Worm (Caenorhabditis elegans): ENCODE data around the gene Y2H9A.4.
"Not testable (repeated sequence)": the region's sequence is repeated elsewhere in the genome, so short reads cannot be mapped to it uniquely, and the experiment has no call there.

Y2H9A.4 gene

ce11 chrV:13437473-13438074 is 8.1 kb upstream of the Y2H9A.4 start, which contains the start of gene mes-4:
TSS of gene mes-4 (minus strand) at chrV:13437545.
- peak; percentile 83 for TF ChIP-seq nfyb-1 (GFP tag; IDR thresholded peaks at IDR 0.05)
- no peak for TF ChIP-seq T26A5.8 (tag; optimal IDR thresholded peaks at IDR 0.05)
- TF ChIP-seq attf-3 (GFP tag; conservative IDR thresholded peaks at IDR 0.05), result peak; percentile 78

DNA sequence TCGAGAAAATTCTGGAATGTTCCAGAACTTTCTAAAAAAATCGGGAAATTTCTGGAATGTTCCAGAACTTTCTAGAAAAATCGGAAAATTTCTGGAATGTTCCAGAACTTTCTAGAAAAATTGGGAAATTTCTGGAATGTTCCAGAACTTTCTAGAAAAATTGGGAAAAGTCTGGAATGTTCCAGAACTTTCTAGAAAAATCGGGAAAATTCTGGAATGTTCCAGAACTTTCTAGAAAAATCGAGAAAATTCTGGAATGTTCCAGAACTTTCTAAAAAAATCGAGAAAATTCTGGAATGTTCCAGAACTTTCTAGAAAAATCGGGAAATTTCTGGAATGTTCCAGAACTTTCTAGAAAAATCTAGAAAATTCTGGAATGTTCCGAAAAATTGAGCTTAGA is 5.4 kb upstream of the Y2H9A.4 start:
- peak; percentile 37; the same call in 1 of the 2 replicates for TF ChIP-seq D2030.7 (GFP tag; IDR thresholded peaks at IDR 0.05)
- TF ChIP-seq ekl-4 (GFP tag; IDR thresholded peaks at IDR 0.05), result peak; percentile 61
- TF ChIP-seq hsf-1 (GFP tag; IDR thresholded peaks at IDR 0.05), result peak; percentile 97
- TF ChIP-seq dox-1 (GFP tag; IDR thresholded peaks at IDR 0.05), result peak; percentile 91
- peak; percentile 67 for TF ChIP-seq egrh-3 (GFP tag; IDR thresholded peaks at IDR 0.05)

ce11 chrV:13441661-13442060 is 4.0 kb upstream of the Y2H9A.4 start, which contains the start of gene col-162:
TSS of gene col-162 (plus strand) at chrV:13441961.
- TF ChIP-seq snpc-3.4 (tag; optimal IDR thresholded peaks at IDR 0.05), result no peak
- no peak for TF ChIP-seq fkh-3 (tag; optimal IDR thresholded peaks at IDR 0.05)
- TF ChIP-seq K12H6.12 (tag; optimal IDR thresholded peaks at IDR 0.05), result no peak
- no peak for TF ChIP-seq xnd-1 (tag; optimal IDR thresholded peaks at IDR 0.05)
- TF ChIP-seq F37B4.10 (GFP tag; IDR thresholded peaks at IDR 0.05), result no peak
- no peak for TF ChIP-seq tlf-1 (GFP tag; optimal IDR thresholded peaks at IDR 0.05)
- no peak for TF ChIP-seq nhr-120 (GFP tag; IDR thresholded peaks at IDR 0.05)
- TF ChIP-seq sdz-38 (tag; optimal IDR thresholded peaks at IDR 0.05), result no peak
- TF ChIP-seq dpff-1 (tag; optimal IDR thresholded peaks at IDR 0.05), result no peak
- TF ChIP-seq akir-1 (GFP tag; optimal IDR thresholded peaks at IDR 0.05), result no peak
- no peak for TF ChIP-seq F39B2.1 (GFP tag; IDR thresholded peaks at IDR 0.05)
- no peak for TF ChIP-seq lsl-1 (GFP tag; optimal IDR thresholded peaks at IDR 0.05)
- no peak for TF ChIP-seq cebp-1 (GFP tag; IDR thresholded peaks at IDR 0.05)
- no peak for TF ChIP-seq cebp-1 (tag; optimal IDR thresholded peaks at IDR 0.05)
- TF ChIP-seq die-1 (tag; optimal IDR thresholded peaks at IDR 0.05), result no peak
- no peak for TF ChIP-seq ztf-3 (GFP tag; optimal IDR thresholded peaks at IDR 0.05)
- TF ChIP-seq ekl-4 (GFP tag; IDR thresholded peaks at IDR 0.05), result no peak
- no peak for TF ChIP-seq ceh-58 (GFP tag; IDR thresholded peaks at IDR 0.05)
- no peak for TF ChIP-seq hrde-1 (tag; optimal IDR thresholded peaks at IDR 0.05; ENCODE audit: borderline replicate concordance)
- TF ChIP-seq tbx-9 (tag; optimal IDR thresholded peaks at IDR 0.05; ENCODE audit: borderline replicate concordance), result no peak

- peak; percentile 94 for TF ChIP-seq egrh-3 (GFP tag; IDR thresholded peaks at IDR 0.05)
- no peak for TF ChIP-seq C06A6.2 (GFP tag; conservative IDR thresholded peaks at IDR 0.05)
- TF ChIP-seq ztf-25 (GFP tag; IDR thresholded peaks at IDR 0.05), result 0 out of 2 replicates have a peak, but pooled peaks have one; percentile 41
- no peak for TF ChIP-seq ztf-22 (GFP tag; optimal IDR thresholded peaks at IDR 0.05)
These were observed 2.9 kb upstream of the Y2H9A.4 start for ce11 chrV:13442819-13443218.

DNA sequence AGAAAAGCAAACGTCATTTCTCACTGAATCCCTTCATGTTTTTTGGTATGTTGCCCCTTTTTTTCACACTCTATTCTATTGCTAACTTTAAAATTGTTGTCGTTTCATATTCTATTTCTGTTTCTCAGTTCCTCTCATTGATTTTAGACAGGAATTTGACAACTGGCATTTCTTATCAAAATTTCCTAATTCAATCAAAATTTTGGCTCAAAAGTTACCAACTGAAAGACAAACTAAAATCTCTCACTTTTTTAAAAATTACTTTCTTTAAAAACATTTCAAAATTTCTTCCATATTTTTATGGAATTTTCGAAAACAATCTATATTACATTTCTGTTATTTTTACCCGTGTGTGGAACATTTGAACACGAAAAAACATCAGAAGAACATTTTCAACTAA is 2.2 kb upstream of the Y2H9A.4 start, which contains the start of gene Y2H9A.6:
Gene Y2H9A.6, plus strand, starts transcription at position 301 of the 400 bp plus-strand sequence.
- TF ChIP-seq sea-2 (GFP tag; IDR thresholded peaks at IDR 0.05); dox-1 (GFP tag; IDR thresholded peaks at IDR 0.05); akir-1 (GFP tag; optimal IDR thresholded peaks at IDR 0.05): not testable (repeated sequence)
